Fruit fly (Drosophila melanogaster) whole organism, embryonic: ENCODE data around the gene Gcat.

Experiments
- Awh ChIP-seq: fragments of 200-800 bp; sonication (Bioruptor generic); IDR thresholded peaks from 2 replicates; pipeline ENCODE4, ENCODE4 v1.3.6; 2022; ENCODE audit warnings: missing biosample characterization, missing genetic modification characterization
- CG10565 ChIP-seq: fragments of 200-800 bp; sonication (Bioruptor generic); optimal IDR thresholded peaks from 3 replicates; lab custom pipeline; 2016; ENCODE audit warnings: missing biosample characterization, mild to moderate bottlenecking, missing genetic modification characterization
- CG11504 ChIP-seq: fragments of 200-800 bp; sonication (Bioruptor generic); optimal IDR thresholded peaks from 3 replicates; lab custom pipeline; 2019; ENCODE audit warnings: missing biosample characterization, mild to moderate bottlenecking, missing genetic modification characterization, moderate library complexity
- CG11695 ChIP-seq: fragments of 200-800 bp; sonication (Bioruptor generic); IDR thresholded peaks from 3 replicates; pipeline ENCODE4 v1.3.6; 2022; ENCODE audit warnings: missing biosample characterization, missing genetic modification characterization
- CG16863 ChIP-seq: fragments of 200-800 bp; sonication (Bioruptor generic); optimal IDR thresholded peaks from 3 replicates; lab custom pipeline; 2016; ENCODE audit warnings: missing biosample characterization, missing genetic modification characterization
- CG18011 ChIP-seq: fragments of 200-800 bp; sonication (Bioruptor generic); optimal IDR thresholded peaks from 2 replicates; lab custom pipeline; 2017; ENCODE audit warnings: missing biosample characterization, missing genetic modification characterization, mild to moderate bottlenecking, moderate library complexity, missing genotype
- CG31365 ChIP-seq: fragments of 200-800 bp; sonication (Bioruptor generic); optimal IDR thresholded peaks from 2 replicates; lab custom pipeline; 2018; ENCODE audit warnings: missing biosample characterization, mild to moderate bottlenecking, missing genetic modification characterization
- CG31441 ChIP-seq: fragments of 200-800 bp; sonication (Bioruptor generic); IDR thresholded peaks from 2 replicates; pipeline ENCODE4 v1.3.6; 2022; ENCODE audit warnings: missing biosample characterization, missing genetic modification characterization
- CG32532 ChIP-seq: fragments of 200-800 bp; sonication (Bioruptor generic); IDR thresholded peaks from 2 replicates; pipeline ENCODE4 v1.3.6; 2022; ENCODE audit warnings: missing biosample characterization, missing genetic modification characterization
- CG3281 ChIP-seq: fragments of 200-800 bp; sonication (Bioruptor generic); optimal IDR thresholded peaks from 3 replicates; lab custom pipeline; 2017; ENCODE audit warnings: missing biosample characterization, mild to moderate bottlenecking, missing genetic modification characterization
- CG6689 ChIP-seq: fragments of 200-800 bp; sonication (Bioruptor generic); IDR thresholded peaks from 2 replicates; pipeline ENCODE4 v1.3.6; 2022; ENCODE audit warnings: missing biosample characterization, missing genetic modification characterization
- CG6765 ChIP-seq: fragments of 200-800 bp; sonication (Bioruptor generic); optimal IDR thresholded peaks from 3 replicates; lab custom pipeline; 2017; ENCODE audit warnings: missing biosample characterization, mild to moderate bottlenecking, missing genetic modification characterization
- CG7839 ChIP-seq: fragments of 200-800 bp; sonication (Bioruptor generic); optimal IDR thresholded peaks from 3 replicates; lab custom pipeline; 2018; ENCODE audit warnings: missing biosample characterization, mild to moderate bottlenecking, missing genetic modification characterization, moderate library complexity
- CG7987 ChIP-seq: fragments of 200-800 bp; sonication (Bioruptor generic); optimal IDR thresholded peaks from 2 replicates; lab custom pipeline; 2018; ENCODE audit warnings: missing biosample characterization, mild to moderate bottlenecking, missing genetic modification characterization, moderate library complexity
- CG8388 ChIP-seq: fragments of 200-800 bp; sonication (Bioruptor generic); optimal IDR thresholded peaks from 2 replicates; lab custom pipeline; 2019; ENCODE audit warnings: missing biosample characterization, mild to moderate bottlenecking, missing genetic modification characterization, moderate library complexity
- CG8924 ChIP-seq: fragments of 200-800 bp; optimal IDR thresholded peaks from 3 replicates; lab custom pipeline; 2019; ENCODE audit warnings: missing biosample characterization, mild to moderate bottlenecking, missing genetic modification characterization, moderate library complexity
- ERR ChIP-seq: fragments of 200-800 bp; sonication (Bioruptor generic); optimal IDR thresholded peaks from 2 replicates; lab custom pipeline; 2016; ENCODE audit warnings: missing biosample characterization, missing genetic modification characterization
- Gsc ChIP-seq: fragments of 200-800 bp; sonication (Bioruptor generic); IDR thresholded peaks from 2 replicates; pipeline ENCODE4 v1.3.6; 2022; ENCODE audit warnings: missing biosample characterization, missing genetic modification characterization
- HLH4C ChIP-seq: fragments of 200-800 bp; sonication (Bioruptor generic); IDR thresholded peaks from 3 replicates; pipeline ENCODE4 v1.3.6; 2022; ENCODE audit warnings: missing biosample characterization, missing genetic modification characterization; ENCODE audit not compliant: partially characterized antibody
- Hey ChIP-seq: fragments of 200-800 bp; sonication (Bioruptor generic); optimal IDR thresholded peaks from 3 replicates; lab custom pipeline; 2018; ENCODE audit warnings: missing biosample characterization, mild to moderate bottlenecking, missing genetic modification characterization
- Lpt ChIP-seq: fragments of >200 bp; optimal IDR thresholded peaks from 2 replicates; lab custom pipeline; 2018; ENCODE audit warnings: missing biosample characterization, missing genetic modification characterization
- MBD-R2 ChIP-seq: fragments of 200-800 bp; sonication (Bioruptor generic); IDR thresholded peaks from 2 replicates; pipeline ENCODE4 v1.3.6; 2022; ENCODE audit warnings: missing biosample characterization, missing genetic modification characterization
- MTF-1 ChIP-seq: fragments of 200-800 bp; sonication (Bioruptor generic); optimal IDR thresholded peaks from 2 replicates; lab custom pipeline; 2018; ENCODE audit warnings: missing biosample characterization, mild to moderate bottlenecking, missing genetic modification characterization, borderline replicate concordance
- Myb ChIP-seq: fragments of 200-800 bp; sonication (Bioruptor generic); optimal IDR thresholded peaks from 2 replicates; lab custom pipeline; 2016; ENCODE audit warnings: missing biosample characterization, missing genetic modification characterization
- NC2α ChIP-seq: fragments of 200-800 bp; sonication (Bioruptor generic); optimal IDR thresholded peaks from 2 replicates; lab custom pipeline; 2016; ENCODE audit warnings: missing biosample characterization, missing genetic modification characterization
- NFAT ChIP-seq: fragments of 200-800 bp; sonication (Bioruptor generic); IDR thresholded peaks from 2 replicates; pipeline ENCODE4 v1.3.6; 2022; ENCODE audit warnings: missing biosample characterization, missing genetic modification characterization
- al ChIP-seq: fragments of 200-800 bp; sonication (Bioruptor generic); IDR thresholded peaks from 2 replicates; pipeline ENCODE4 v1.3.6; 2022; ENCODE audit warnings: missing biosample characterization, missing genetic modification characterization
- ap ChIP-seq: fragments of 200-800 bp; sonication (Bioruptor generic); IDR thresholded peaks from 2 replicates; pipeline ENCODE4 v1.3.6; 2022; ENCODE audit warnings: missing biosample characterization, missing genetic modification characterization
- bsh ChIP-seq, 2 experiments: fragments of 200-800 bp; sonication (Bioruptor generic); optimal IDR thresholded peaks; 2 replicates each; lab custom pipeline; 2017 to 2018; ENCODE audit warnings: mild to moderate bottlenecking in 2 of 2, missing biosample characterization in 2 of 2, missing genetic modification characterization in 2 of 2, moderate library complexity in 1 of 2
- caup ChIP-seq: fragments of 200-800 bp; sonication (Bioruptor generic); optimal IDR thresholded peaks from 3 replicates; lab custom pipeline; 2017; ENCODE audit warnings: missing biosample characterization, mild to moderate bottlenecking, missing genetic modification characterization, moderate library complexity; ENCODE audit not compliant: severe bottlenecking
- chm ChIP-seq: fragments of 200-800 bp; sonication (Bioruptor generic); IDR thresholded peaks from 2 replicates; pipeline ENCODE4 v1.3.6; 2022; ENCODE audit warnings: missing biosample characterization, missing genetic modification characterization
- da ChIP-seq: fragments of 200-800 bp; sonication (Bioruptor generic); optimal IDR thresholded peaks from 2 replicates; lab custom pipeline; 2016; ENCODE audit warnings: missing biosample characterization, missing genetic modification characterization
- danr ChIP-seq: fragments of 200-800 bp; sonication (Bioruptor generic); IDR thresholded peaks from 2 replicates; pipeline ENCODE4 v1.3.6; 2022; ENCODE audit warnings: missing biosample characterization, missing genetic modification characterization
- dpn ChIP-seq, 2 experiments: fragments of 200-800 bp; sonication (Bioruptor generic); optimal IDR thresholded peaks; 3 replicates each; lab custom pipeline; 2016; ENCODE audit warnings: missing biosample characterization in 2 of 2, missing genetic modification characterization in 2 of 2
- fd3F ChIP-seq: fragments of 200-800 bp; sonication (Bioruptor generic); optimal IDR thresholded peaks from 2 replicates; lab custom pipeline; 2018; ENCODE audit warnings: missing biosample characterization, mild to moderate bottlenecking, missing genetic modification characterization, moderate library complexity
- gem ChIP-seq: fragments of 200-800 bp; sonication (Bioruptor generic); optimal IDR thresholded peaks from 2 replicates; lab custom pipeline; 2019; ENCODE audit warnings: missing biosample characterization, mild to moderate bottlenecking, missing genetic modification characterization, moderate library complexity
- her ChIP-seq: fragments of 200-800 bp; sonication (Bioruptor generic); optimal IDR thresholded peaks from 2 replicates; lab custom pipeline; 2016; ENCODE audit warnings: missing biosample characterization, missing genetic modification characterization
- inv ChIP-seq: fragments of 200-800 bp; sonication (Bioruptor generic); IDR thresholded peaks from 2 replicates; pipeline ENCODE4 v1.3.6; 2022; ENCODE audit warnings: missing biosample characterization, missing genetic modification characterization; ENCODE audit not compliant: partially characterized antibody
- jing ChIP-seq: fragments of 200-800 bp; sonication (Bioruptor generic); optimal IDR thresholded peaks from 2 replicates; lab custom pipeline; 2018; ENCODE audit warnings: missing biosample characterization, mild to moderate bottlenecking, missing genetic modification characterization
- lbe ChIP-seq: fragments of 200-800 bp; sonication (Bioruptor generic); optimal IDR thresholded peaks from 2 replicates; lab custom pipeline; 2016; ENCODE audit warnings: missing biosample characterization, mild to moderate bottlenecking, missing genetic modification characterization
- luna ChIP-seq: fragments of 200-800 bp; sonication (Bioruptor generic); optimal IDR thresholded peaks from 2 replicates; lab custom pipeline; 2016; ENCODE audit warnings: missing biosample characterization, missing genetic modification characterization
- org-1 ChIP-seq: fragments of 200-800 bp; sonication (Bioruptor generic); optimal IDR thresholded peaks from 2 replicates; lab custom pipeline; 2017; ENCODE audit warnings: missing biosample characterization, missing genetic modification characterization
- pho ChIP-seq: fragments of 200-800 bp; sonication (Bioruptor generic); optimal IDR thresholded peaks from 2 replicates; lab custom pipeline; 2016; ENCODE audit warnings: missing biosample characterization, missing genetic modification characterization
- prd ChIP-seq, 3 experiments: fragments of >200 bp in 2 of 3; fragments of 200-800 bp in 1 of 3; sonication (Bioruptor generic) in 1 of 3; optimal IDR thresholded peaks in 2 of 3; IDR thresholded peaks in 1 of 3; 2 replicates in 2 of 3; 3 replicates in 1 of 3; pipeline versions ENCODE4 v1.3.6 to Lab custom; 2017 to 2022; ENCODE audit warnings: missing biosample characterization in 1 of 3, missing genetic modification characterization in 1 of 3
- sens-2 ChIP-seq: fragments of 200-800 bp; sonication (Bioruptor generic); IDR thresholded peaks from 2 replicates; pipeline ENCODE4 v1.3.6; 2022; ENCODE audit warnings: missing biosample characterization, missing genetic modification characterization
- so ChIP-seq: fragments of 200-800 bp; sonication (Bioruptor generic); IDR thresholded peaks from 3 replicates; pipeline ENCODE4 v1.3.6; 2022; ENCODE audit warnings: missing biosample characterization, missing genetic modification characterization
- zfh2 ChIP-seq: fragments of 200-800 bp; sonication (Bioruptor generic); optimal IDR thresholded peaks from 2 replicates; lab custom pipeline; 2016; ENCODE audit warnings: missing biosample characterization, missing genetic modification characterization

Gcat gene

dm6 chr3L:11822446-11823334 lies 22.0 kb upstream of the Gcat start, which contains the start of gene RpL10Ab (continued):
- TF ChIP-seq gem (tag; lab: Kevin White, UChicago) = peak; percentile 87
- TF ChIP-seq da = no peak
- TF ChIP-seq MBD-R2 (GFP tag; lab: Robert Waterston, UW) = peak; percentile 37
- TF ChIP-seq jing (GFP tag; lab: Kevin White, UChicago) = no peak
- peak; percentile 19 for TF ChIP-seq fd3F (GFP tag; lab: Kevin White, UChicago)
- TF ChIP-seq Hey = peak; percentile 26
- peak; percentile 87 for TF ChIP-seq chm (GFP tag; lab: Robert Waterston, UW)
- peak; percentile 45 for TF ChIP-seq CG31365
- TF ChIP-seq inv = peak; percentile 82
- TF ChIP-seq lbe (GFP tag; lab: Kevin White, UChicago) = peak; percentile 45
- peak; percentile 79 for TF ChIP-seq CG6689 (GFP tag; lab: Robert Waterston, UW)
- TF ChIP-seq bsh (GFP tag; optimal IDR thresholded peaks at IDR 0.05; lab: Kevin White, UChicago) = peak; percentile 19 to 24
- TF ChIP-seq CG8924 = peak; percentile 76
- TF ChIP-seq Gsc = no peak
- TF ChIP-seq CG11695 = no peak; the same call in 2 of the 3 replicates
- TF ChIP-seq CG8388 (GFP tag; lab: Kevin White, UChicago) = peak; percentile 50
- peak; percentile 31 for TF ChIP-seq pho (GFP tag; lab: Kevin White, UChicago)
- no peak for TF ChIP-seq Myb (GFP tag; lab: Kevin White, UChicago)
- TF ChIP-seq dpn (GFP tag; optimal IDR thresholded peaks at IDR 0.05; lab: Kevin White, UChicago) = peak; percentile 19 to 43
- peak; percentile 54; the same call in 1 of the 2 replicates for TF ChIP-seq danr (GFP tag; lab: Robert Waterston, UW)
- TF ChIP-seq HLH4C (GFP tag; lab: Robert Waterston, UW) = peak; percentile 75
- peak; percentile 80 for TF ChIP-seq CG31441 (GFP tag; lab: Robert Waterston, UW)
- TF ChIP-seq MTF-1 (GFP tag; lab: Kevin White, UChicago) = peak; percentile 95
- TF ChIP-seq Lpt (GFP tag; lab: Kevin White, UChicago) = no peak
- peak; percentile 54; the same call in 1 of the 2 replicates for TF ChIP-seq Awh (GFP tag; lab: Robert Waterston, UW)
- peak; percentile 68 for TF ChIP-seq zfh2 (GFP tag; lab: Kevin White, UChicago)
- TF ChIP-seq CG11504 (tag; lab: Kevin White, UChicago) = peak; percentile 83
- no peak for TF ChIP-seq CG10565
- TF ChIP-seq CG6765 (GFP tag; lab: Kevin White, UChicago) = peak; percentile 69
- peak; percentile 24 for TF ChIP-seq luna
- TF ChIP-seq NFAT (GFP tag; lab: Robert Waterston, UW) = peak; percentile 83
- no peak for TF ChIP-seq NC2α (GFP tag; lab: Kevin White, UChicago)
- peak; percentile 72 for TF ChIP-seq caup
- peak; percentile 49 for TF ChIP-seq CG7839 (tag; lab: Kevin White, UChicago)
- peak; percentile 47 for TF ChIP-seq al
- peak; percentile 84 for TF ChIP-seq CG7987 (GFP tag; lab: Kevin White, UChicago)
- peak; percentile 61 for TF ChIP-seq CG3281 (GFP tag; lab: Kevin White, UChicago)
- TF ChIP-seq CG16863 = peak; percentile 27
- peak; percentile 78 for TF ChIP-seq CG32532 (GFP tag; lab: Robert Waterston, UW)
- peak; percentile 33 for TF ChIP-seq CG18011
- TF ChIP-seq ERR = no peak
- TF ChIP-seq sens-2 (GFP tag; lab: Robert Waterston, UW) = peak; percentile 51; the same call in 1 of the 2 replicates
- TF ChIP-seq her = peak; percentile 54
- TF ChIP-seq prd (optimal IDR thresholded peaks at IDR 0.05; lab: Kevin White, UChicago) = no peak
- TF ChIP-seq prd (GFP tag; IDR thresholded peaks at IDR 0.05; lab: Robert Waterston, UW) = peak; percentile 78; the same call in 2 of the 3 replicates
- 0 out of 2 replicates have a peak, but pooled peaks have one; percentile 29 for TF ChIP-seq ap
- peak; percentile 8; the same call in 1 of the 3 replicates for TF ChIP-seq so (GFP tag; lab: Robert Waterston, UW)
- TF ChIP-seq org-1 = peak; percentile 34
